Worm (Caenorhabditis elegans): ENCODE results near the gene bre-2.

ce11 chrIII:13131220-13131619 lies 8.2 kb downstream of the bre-2 start:
- TF ChIP-seq flt-1 (GFP tag; IDR thresholded peaks at IDR 0.05) (no peak), tab-1 (GFP tag; IDR thresholded peaks at IDR 0.05) (no peak)
